Fruit fly (Drosophila melanogaster): ENCODE measurements around the gene RPA3.

- TF ChIP-seq CG8478 (optimal IDR thresholded peaks at IDR 0.05), result no peak
- TF ChIP-seq CTCF (optimal IDR thresholded peaks at IDR 0.05), result no peak
These were observed 48.4 kb upstream of the RPA3 start for dm6 chrX:11664058-11664457.

Measured in S2 (cell line).